Fruit fly (Drosophila melanogaster): Measurements from ENCODE around the gene Muc91C.

Muc91C gene

DNA sequence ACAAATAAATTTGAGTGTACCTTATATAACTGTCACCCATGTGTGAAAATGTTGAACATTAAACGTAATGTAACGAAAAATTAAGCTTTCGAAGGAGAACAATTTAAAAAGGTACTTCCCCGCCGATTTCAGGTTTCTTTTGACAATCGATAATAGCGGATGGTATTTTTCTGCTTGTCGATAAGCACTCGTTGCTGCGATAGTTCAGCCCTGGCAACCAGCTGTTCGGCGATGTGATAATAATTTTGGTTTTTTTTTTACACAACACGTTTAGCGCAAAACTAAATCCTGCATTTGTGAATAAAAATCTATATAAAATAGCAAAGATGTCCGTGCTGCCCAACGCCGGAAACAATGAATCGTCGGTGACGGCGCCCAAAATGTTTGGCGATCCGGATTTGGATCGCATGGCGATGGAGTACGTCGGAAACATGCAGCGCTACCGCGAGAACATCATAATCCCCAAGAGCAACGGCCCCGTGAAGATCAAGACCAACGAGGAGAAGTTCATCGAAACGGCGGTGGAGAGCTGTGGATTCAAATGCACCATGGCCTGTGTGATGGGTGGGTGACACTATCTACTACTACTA lies 24.8 kb downstream of the Muc91C start, which contains the start of gene CG31229:
Gene CG31229 (plus strand): TSS at position 194 of the 590 bp plus-strand sequence.
- TF ChIP-seq CG8478 (optimal IDR thresholded peaks at IDR 0.05) = no peak
- TF ChIP-seq CTCF (optimal IDR thresholded peaks at IDR 0.05) = no peak

DNA sequence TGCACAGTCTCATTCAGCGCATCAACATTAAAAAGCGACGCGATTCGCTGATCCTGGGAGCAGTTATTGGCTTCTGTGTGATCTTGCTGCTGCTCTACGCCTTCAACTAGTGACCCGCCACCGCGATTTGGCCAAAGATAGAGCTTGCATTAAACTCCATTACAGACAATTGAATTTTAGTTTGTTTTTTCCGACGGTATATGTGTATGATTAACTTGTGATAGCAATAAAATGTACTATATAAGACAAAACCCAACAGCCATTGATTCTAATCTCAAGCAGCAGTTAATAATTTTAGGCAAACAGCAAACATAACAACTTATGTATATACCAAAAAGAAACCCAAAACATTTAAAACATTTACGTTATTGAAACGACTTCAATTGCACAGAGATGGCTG lies 27.5 kb downstream of the Muc91C start, which contains the start of gene CG31231:
Gene CG31231 (plus strand): TSS at position 301 of the 400 bp plus-strand sequence.
- TF ChIP-seq CTCF (optimal IDR thresholded peaks at IDR 0.05) (no peak), CG8478 (optimal IDR thresholded peaks at IDR 0.05) (no peak)

DNA sequence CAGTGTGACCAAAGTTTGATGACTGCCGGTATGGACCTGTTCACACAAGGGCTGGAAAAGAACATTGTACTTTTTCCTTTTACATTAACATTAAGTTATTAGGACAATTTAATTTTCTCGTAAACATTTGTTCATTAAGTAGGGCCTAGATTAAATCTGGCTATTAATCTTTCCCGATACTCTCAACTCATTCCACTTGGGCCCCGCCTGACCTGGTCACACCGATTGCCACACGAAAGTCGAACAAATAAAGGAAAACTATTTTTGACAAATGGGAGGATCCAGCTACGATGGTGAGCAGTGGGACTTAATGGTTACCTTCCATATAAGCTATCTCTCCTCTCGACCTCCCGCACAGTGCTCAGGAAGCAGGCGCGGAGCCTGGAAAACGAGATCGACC lies 29.0 kb downstream of the Muc91C start, which contains the start of the genes Cpsf73 and Gos28:
Gene Cpsf73 (minus strand): TSS at position 28 of the 400 bp plus-strand sequence.
Gene Gos28 (plus strand): TSS at position 214 of the 400 bp plus-strand sequence.
- TF ChIP-seq CTCF (optimal IDR thresholded peaks at IDR 0.05) (peak in 1 of 2 experiments; percentile 18), CG8478 (optimal IDR thresholded peaks at IDR 0.05) (no peak)

DNA sequence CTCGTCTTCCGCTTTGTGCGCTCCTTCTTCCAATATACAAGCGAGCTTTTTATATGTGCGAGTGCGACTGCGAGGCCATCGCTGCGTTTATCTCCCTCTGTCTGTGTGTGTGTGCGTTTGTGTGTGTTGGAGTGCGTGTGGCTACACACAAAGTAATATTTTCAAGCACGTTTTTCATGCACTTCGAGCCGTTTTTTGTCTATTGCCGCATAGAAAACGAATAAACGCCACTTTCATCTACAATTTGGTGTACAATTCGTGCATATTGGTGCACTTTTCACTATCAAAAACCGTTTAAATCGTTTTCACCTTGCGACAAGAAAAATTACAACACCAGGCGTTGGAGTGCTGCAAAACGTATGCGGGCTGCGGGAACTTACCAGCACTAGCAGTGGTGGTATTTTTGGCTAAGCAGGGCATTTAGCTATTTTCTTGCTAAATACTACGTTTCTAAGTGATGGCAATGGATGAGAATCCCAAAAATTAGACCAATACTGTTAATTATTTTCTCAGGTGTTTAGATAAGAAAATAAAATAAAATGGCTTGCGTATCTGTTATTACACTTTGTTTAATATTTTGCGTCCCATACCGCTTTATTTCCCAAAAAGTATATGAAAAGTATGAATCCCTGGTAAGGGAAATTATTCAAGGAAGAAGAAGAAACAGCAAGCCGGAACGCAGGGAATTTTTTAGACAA lies 33.4 kb downstream of the Muc91C start, which contains the start of the genes CG31224 and CstF64:
Gene CG31224 (minus strand): TSS at position 365 of the 698 bp plus-strand sequence.
Gene CstF64 (plus strand): TSS at position 674 of the 698 bp plus-strand sequence.
- TF ChIP-seq CG8478 (optimal IDR thresholded peaks at IDR 0.05) = no peak
- no peak for TF ChIP-seq CTCF (optimal IDR thresholded peaks at IDR 0.05)

DNA sequence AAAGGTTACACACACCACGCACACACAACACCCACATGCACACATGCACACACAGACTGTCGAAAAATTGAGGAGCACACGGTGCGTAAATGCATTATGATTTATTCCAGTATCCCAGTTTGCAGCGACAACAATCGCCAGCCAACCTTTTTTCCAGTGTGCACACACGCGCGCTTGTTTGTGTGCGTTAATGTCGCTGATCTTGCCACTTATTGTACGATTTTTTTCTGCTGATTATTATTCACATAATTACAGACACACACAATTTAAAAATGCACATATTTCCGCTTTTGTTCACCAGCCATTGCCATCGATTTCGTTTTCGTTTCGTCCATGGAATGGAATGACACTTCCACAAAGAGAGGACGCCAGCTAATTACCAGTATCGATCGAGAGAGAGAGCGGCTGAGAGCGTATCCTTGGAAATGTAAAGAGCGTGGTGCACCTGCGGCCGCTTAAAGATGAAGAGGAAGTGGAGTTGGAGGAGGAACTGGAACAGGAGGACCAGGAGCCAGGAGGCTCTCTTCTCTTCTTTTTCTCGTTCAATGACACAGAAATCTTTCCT lies 34.1 kb downstream of the Muc91C start:
- TF ChIP-seq CG8478 (optimal IDR thresholded peaks at IDR 0.05) (no peak), CTCF (optimal IDR thresholded peaks at IDR 0.05) (no peak)

DNA sequence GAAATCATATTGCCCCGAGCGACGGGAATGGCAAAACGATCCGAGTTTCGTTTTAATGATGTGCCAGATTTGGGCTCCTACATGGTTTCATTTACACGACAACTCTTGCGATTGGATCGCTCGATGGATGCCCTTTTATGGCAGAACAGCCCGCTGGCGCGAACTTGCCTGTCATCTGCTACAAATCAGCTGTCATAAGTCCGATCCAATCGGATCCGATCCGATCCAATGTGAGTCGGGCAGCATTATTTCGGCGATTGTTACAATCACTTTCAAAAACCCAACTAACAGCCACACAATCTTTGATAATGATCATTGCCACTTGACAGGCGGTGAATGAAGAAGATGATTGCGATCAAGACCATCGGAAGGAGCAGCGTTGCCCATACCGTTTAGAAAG lies 48.9 kb downstream of the Muc91C start:
- TF ChIP-seq CG8478 (optimal IDR thresholded peaks at IDR 0.05) (no peak), CTCF (optimal IDR thresholded peaks at IDR 0.05) (no peak)

DNA sequence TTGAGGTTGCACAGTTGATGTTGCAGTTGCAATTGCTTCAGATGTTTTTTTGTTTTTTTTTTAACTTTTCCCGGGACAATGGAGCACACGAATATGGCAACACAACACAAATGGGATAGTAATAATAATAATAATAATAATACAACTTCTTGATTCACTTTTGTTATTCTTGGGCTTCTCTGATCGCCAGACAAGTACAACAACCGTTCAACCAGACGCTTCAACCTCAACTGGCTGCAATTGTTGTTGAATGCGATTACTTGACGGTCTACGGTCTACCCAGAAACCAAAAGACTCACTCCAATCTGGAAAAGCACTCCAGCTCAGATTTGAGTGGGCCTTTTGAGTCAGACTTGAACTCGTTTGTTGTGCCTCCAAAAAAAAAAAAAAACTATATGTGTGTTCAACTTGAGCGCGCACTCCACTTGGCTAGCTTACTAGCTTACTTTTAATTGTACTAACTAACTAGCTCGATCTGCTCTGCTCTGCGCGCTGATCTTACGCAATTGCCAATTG lies 51.2 kb downstream of the Muc91C start, which contains the start of gene CG14301:
Gene CG14301 (minus strand): TSS at position 216 of the 516 bp plus-strand sequence.
- no peak for TF ChIP-seq CTCF (optimal IDR thresholded peaks at IDR 0.05)
- TF ChIP-seq CG8478 (optimal IDR thresholded peaks at IDR 0.05) = no peak

DNA sequence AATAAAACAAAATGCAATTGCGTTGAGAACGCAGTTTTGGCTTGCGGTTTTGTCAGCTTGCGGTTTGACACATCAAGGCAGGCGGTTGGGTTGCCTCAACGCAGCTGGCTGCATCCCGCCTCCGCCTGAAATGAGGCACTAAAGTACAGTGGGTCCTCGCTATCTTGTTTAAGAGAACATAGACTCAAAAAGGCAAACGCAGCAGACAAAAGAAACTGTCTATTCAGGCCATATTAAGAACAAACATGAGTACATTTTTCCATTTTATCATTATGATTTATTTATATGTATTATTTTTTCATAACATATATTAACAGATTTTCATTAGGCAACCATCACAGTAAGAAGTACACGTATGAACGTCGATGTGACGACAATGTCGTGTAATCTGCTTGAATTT lies 52.9 kb downstream of the Muc91C start:
- no peak for TF ChIP-seq CTCF (optimal IDR thresholded peaks at IDR 0.05)
- no peak for TF ChIP-seq CG8478 (optimal IDR thresholded peaks at IDR 0.05)

All from S2 (cell line).